Fruit fly (Drosophila melanogaster) Kc167 (cell line): Measurements from ENCODE around the gene trol.

Experiments used
- Myc ChIP-seq: fragments of >200 bp; optimal IDR thresholded peaks from 2 replicates; lab custom pipeline; 2017; ENCODE audit warnings: missing external identifiers
- Sin3A ChIP-seq: fragments of >200 bp; optimal IDR thresholded peaks from 2 replicates; lab custom pipeline; 2018; ENCODE audit warnings: missing external identifiers
- h ChIP-seq: fragments of >200 bp; optimal IDR thresholded peaks from 3 replicates; lab custom pipeline; 2018; ENCODE audit warnings: missing external identifiers

dm6 chrX:2511292-2511808 lies 33.9 kb downstream of the trol start:
- no peak for TF ChIP-seq Myc
- TF ChIP-seq h (lab: Kevin White, UChicago): no peak
- TF ChIP-seq Sin3A (lab: Kevin White, UChicago): no peak
